Worm (Caenorhabditis elegans) whole organism, late embryonic: Measurements from ENCODE around the gene C53D6.8.

Experiments used
- C08G9.2 ChIP-seq: sonication (generic microtip); optimal IDR thresholded peaks from 2 replicates; lab custom pipeline; 2016; ENCODE audit warnings: mild to moderate bottlenecking, missing genetic modification characterization, moderate library complexity, missing compliant biosample characterization
- C38D4.7 ChIP-seq: fragments of 200-800 bp; sonication (Bioruptor generic); optimal IDR thresholded peaks from 2 replicates; lab custom pipeline; 2018; ENCODE audit warnings: mild to moderate bottlenecking, missing genetic modification characterization, moderate library complexity, missing compliant biosample characterization
- T23F11.4 ChIP-seq: fragments of 200-800 bp; sonication (Bioruptor generic); optimal IDR thresholded peaks from 2 replicates; lab custom pipeline; 2018; ENCODE audit warnings: mild to moderate bottlenecking, missing genetic modification characterization, missing compliant biosample characterization
- Y22D7AL.16 ChIP-seq: sonication (generic microtip); optimal IDR thresholded peaks from 2 replicates; lab custom pipeline; 2016; ENCODE audit warnings: missing genetic modification characterization, missing compliant biosample characterization
- ahr-1 ChIP-seq: sonication (generic microtip); optimal IDR thresholded peaks from 2 replicates; lab custom pipeline; 2016; ENCODE audit warnings: missing genetic modification characterization, missing compliant biosample characterization
- ceh-14 ChIP-seq: sonication (generic microtip); optimal IDR thresholded peaks from 2 replicates; lab custom pipeline; 2016; ENCODE audit warnings: missing genotype, missing genetic modification characterization, missing compliant biosample characterization
- ceh-18 ChIP-seq: sonication (generic microtip); optimal IDR thresholded peaks from 2 replicates; lab custom pipeline; 2016; ENCODE audit warnings: missing genetic modification characterization, missing compliant biosample characterization
- ceh-19 ChIP-seq: fragments of 200-800 bp; sonication (Bioruptor generic); optimal IDR thresholded peaks from 2 replicates; lab custom pipeline; 2018; ENCODE audit warnings: mild to moderate bottlenecking, missing genetic modification characterization, missing compliant biosample characterization
- ceh-22 ChIP-seq: sonication (generic microtip); optimal IDR thresholded peaks from 2 replicates; lab custom pipeline; 2017; ENCODE audit warnings: missing biosample characterization, missing genetic modification characterization
- ceh-24 ChIP-seq: sonication (generic microtip); optimal IDR thresholded peaks from 2 replicates; lab custom pipeline; 2016; ENCODE audit warnings: mild to moderate bottlenecking, missing genetic modification characterization, missing compliant biosample characterization
- ceh-30 ChIP-seq: fragments of 150-350 bp; optimal IDR thresholded peaks from 2 replicates; lab custom pipeline; 2014; ENCODE audit warnings: missing biosample characterization, missing genetic modification characterization
- ceh-31 ChIP-seq: sonication (generic microtip); optimal IDR thresholded peaks from 2 replicates; lab custom pipeline; 2016; ENCODE audit warnings: missing genetic modification characterization, missing compliant biosample characterization
- ceh-34 ChIP-seq: sonication (generic microtip); optimal IDR thresholded peaks from 2 replicates; lab custom pipeline; 2016; ENCODE audit warnings: mild to moderate bottlenecking, missing genetic modification characterization, missing compliant biosample characterization
- ceh-45 ChIP-seq: fragments of 200-800 bp; sonication (Bioruptor generic); IDR thresholded peaks from 2 replicates; pipeline ENCODE4 v1.3.6; 2022; ENCODE audit warnings: missing genetic modification reagents, missing genetic modification characterization, missing compliant biosample characterization
- ceh-48 ChIP-seq: sonication (generic microtip); optimal IDR thresholded peaks from 2 replicates; lab custom pipeline; 2016; ENCODE audit warnings: missing genetic modification characterization, inconsistent platforms, missing compliant biosample characterization
- che-1 ChIP-seq: sonication (generic microtip); optimal IDR thresholded peaks from 2 replicates; lab custom pipeline; 2016; ENCODE audit warnings: mild to moderate bottlenecking, missing genetic modification characterization, missing compliant biosample characterization
- dve-1 ChIP-seq: sonication (generic microtip); optimal IDR thresholded peaks from 2 replicates; lab custom pipeline; 2017; ENCODE audit warnings: antibody characterized with exemption, mild to moderate bottlenecking, missing genetic modification characterization, missing compliant biosample characterization
- elt-2 ChIP-seq: sonication (generic microtip); optimal IDR thresholded peaks from 2 replicates; lab custom pipeline; 2016; ENCODE audit warnings: missing genetic modification reagents, missing genetic modification characterization, missing compliant biosample characterization
- elt-4 ChIP-seq: sonication (generic microtip); optimal IDR thresholded peaks from 2 replicates; lab custom pipeline; 2016; ENCODE audit warnings: missing genetic modification characterization, missing compliant biosample characterization
- eyg-1 ChIP-seq: sonication (generic microtip); optimal IDR thresholded peaks from 2 replicates; lab custom pipeline; 2016; ENCODE audit warnings: missing genotype, missing genetic modification characterization, missing compliant biosample characterization
- fkh-6 ChIP-seq: sonication (generic microtip); optimal IDR thresholded peaks from 2 replicates; lab custom pipeline; 2016; ENCODE audit warnings: missing genetic modification characterization, missing compliant biosample characterization
- gmeb-2 ChIP-seq: sonication (generic microtip); optimal IDR thresholded peaks from 2 replicates; lab custom pipeline; 2016; ENCODE audit warnings: missing genetic modification characterization, inconsistent platforms, missing compliant biosample characterization
- hlh-13 ChIP-seq: fragments of 200-800 bp; sonication (Bioruptor generic); optimal IDR thresholded peaks from 2 replicates; lab custom pipeline; 2018; ENCODE audit warnings: mild to moderate bottlenecking, missing genetic modification characterization, missing compliant biosample characterization
- hlh-6 ChIP-seq: sonication (generic microtip); optimal IDR thresholded peaks from 2 replicates; lab custom pipeline; 2016; ENCODE audit warnings: missing genotype, missing genetic modification characterization, missing compliant biosample characterization
- hlh-8 ChIP-seq: sonication (generic microtip); optimal IDR thresholded peaks from 2 replicates; lab custom pipeline; 2016; ENCODE audit warnings: missing genotype, missing genetic modification characterization, missing compliant biosample characterization
- lim-6 ChIP-seq: sonication (generic microtip); optimal IDR thresholded peaks from 2 replicates; lab custom pipeline; 2016; ENCODE audit warnings: missing genetic modification characterization, missing compliant biosample characterization
- mec-3 ChIP-seq: sonication (generic microtip); optimal IDR thresholded peaks from 2 replicates; lab custom pipeline; 2016; ENCODE audit warnings: borderline replicate concordance, missing genetic modification characterization, missing compliant biosample characterization
- nhr-11 ChIP-seq: fragments of 150-350 bp; optimal IDR thresholded peaks from 2 replicates; lab custom pipeline; 2014; ENCODE audit warnings: missing biosample characterization, missing genetic modification characterization
- npax-4 ChIP-seq: sonication (generic microtip); optimal IDR thresholded peaks from 2 replicates; lab custom pipeline; 2016; ENCODE audit warnings: missing genetic modification characterization, missing compliant biosample characterization
- odd-2 ChIP-seq: sonication (generic microtip); optimal IDR thresholded peaks from 2 replicates; lab custom pipeline; 2017; ENCODE audit warnings: antibody characterized with exemption, mild to moderate bottlenecking, missing genetic modification characterization, missing compliant biosample characterization
- pha-2 ChIP-seq: sonication (generic microtip); optimal IDR thresholded peaks from 2 replicates; lab custom pipeline; 2017; ENCODE audit warnings: mild to moderate bottlenecking, missing genetic modification characterization, missing compliant biosample characterization
- pros-1 ChIP-seq: fragments of 150-350 bp; optimal IDR thresholded peaks from 2 replicates; lab custom pipeline; 2014; ENCODE audit warnings: missing biosample characterization, missing genetic modification reagents, missing genetic modification characterization
- rnt-1 ChIP-seq: sonication (generic microtip); optimal IDR thresholded peaks from 2 replicates; lab custom pipeline; 2016; ENCODE audit warnings: missing genetic modification characterization, missing compliant biosample characterization
- sox-2 ChIP-seq: fragments of 200-800 bp; sonication (Bioruptor generic); IDR thresholded peaks from 2 replicates; pipeline ENCODE4 v1.3.6; 2022; ENCODE audit warnings: missing genetic modification reagents, missing genetic modification characterization, missing compliant biosample characterization
- sox-4 ChIP-seq: sonication (generic microtip); optimal IDR thresholded peaks from 2 replicates; lab custom pipeline; 2017; ENCODE audit warnings: mild to moderate bottlenecking, missing genetic modification characterization, inconsistent platforms, missing compliant biosample characterization
- tbx-2 ChIP-seq: sonication (generic microtip); optimal IDR thresholded peaks from 2 replicates; lab custom pipeline; 2016; ENCODE audit warnings: missing genetic modification characterization, missing compliant biosample characterization
- unc-3 ChIP-seq, 2 experiments: fragments of 200-800 bp in 1 of 2; sonication (Bioruptor generic) in 1 of 2; sonication (generic microtip) in 1 of 2; conservative IDR thresholded peaks in 1 of 2; optimal IDR thresholded peaks in 1 of 2; 2 replicates each; pipeline versions ENCODE4 v1.3.6 to Lab custom; 2016 to 2022; ENCODE audit warnings: missing compliant biosample characterization in 2 of 2, missing genetic modification characterization in 2 of 2, missing genetic modification reagents in 1 of 2
- unc-55 ChIP-seq: sonication (generic microtip); optimal IDR thresholded peaks from 2 replicates; lab custom pipeline; 2017; ENCODE audit warnings: missing biosample characterization, missing genetic modification reagents, missing genetic modification characterization
- unc-86 ChIP-seq: sonication (generic microtip); optimal IDR thresholded peaks from 2 replicates; lab custom pipeline; 2016; ENCODE audit warnings: missing genetic modification characterization, missing compliant biosample characterization
- ztf-16 ChIP-seq: sonication (generic microtip); optimal IDR thresholded peaks from 2 replicates; lab custom pipeline; 2017; ENCODE audit warnings: missing genetic modification characterization, missing compliant biosample characterization

C53D6.8 gene

ce11 chrIV:9020840-9021239, 18.3 kb upstream of the C53D6.8 start, which contains the start of gene C53D6.4:
Gene C53D6.4 (minus strand): TSS chrIV:9020940.
- no peak for TF ChIP-seq rnt-1
- TF ChIP-seq fkh-6 = no peak
- no peak for TF ChIP-seq elt-2
- no peak for TF ChIP-seq odd-2 (tag; lab: Kevin White, UChicago)
- no peak for TF ChIP-seq hlh-8 (tag; lab: Kevin White, UChicago)
- TF ChIP-seq eyg-1 = no peak
- no peak for TF ChIP-seq C38D4.7 (GFP tag; lab: Kevin White, UChicago)
- TF ChIP-seq Y22D7AL.16 (tag; lab: Kevin White, UChicago) = no peak
- TF ChIP-seq ceh-48 = no peak
- TF ChIP-seq ztf-16 (tag; lab: Kevin White, UChicago) = no peak
- TF ChIP-seq ceh-31 (tag; lab: Kevin White, UChicago) = no peak
- no peak for TF ChIP-seq sox-2
- TF ChIP-seq, all 69 proteins: peak for 0

ce11 chrIV:9016477-9016876, 13.9 kb upstream of the C53D6.8 start, which contains the start of gene acc-2:
Gene acc-2 (plus strand): TSS chrIV:9016777.
- TF ChIP-seq odd-2 (tag; lab: Kevin White, UChicago) = no peak
- TF ChIP-seq ahr-1 (tag; lab: Kevin White, UChicago) = no peak
- TF ChIP-seq ceh-24 (tag; lab: Kevin White, UChicago) = no peak
- no peak for TF ChIP-seq ceh-14
- TF ChIP-seq, all 69 proteins: peak for 0

ce11 chrIV:9010257-9010656, 7.7 kb upstream of the C53D6.8 start, which contains the start of gene C53D6.11:
Gene C53D6.11 (plus strand): TSS chrIV:9010584.
- TF ChIP-seq hlh-6 (tag; lab: Kevin White, UChicago) = no peak
- TF ChIP-seq ceh-48 = no peak
- no peak for TF ChIP-seq sox-4
- TF ChIP-seq elt-4 = no peak
- no peak for TF ChIP-seq ceh-14
- no peak for TF ChIP-seq ceh-31 (tag; lab: Kevin White, UChicago)
- TF ChIP-seq ceh-19 (GFP tag; lab: Kevin White, UChicago) = no peak
- no peak for TF ChIP-seq mec-3 (tag; lab: Kevin White, UChicago)
- TF ChIP-seq ceh-45 (GFP tag; lab: Robert Waterston, UW) = no peak
- no peak for TF ChIP-seq ahr-1 (tag; lab: Kevin White, UChicago)
- TF ChIP-seq Y22D7AL.16 (tag; lab: Kevin White, UChicago) = no peak
- TF ChIP-seq ceh-22 (tag; lab: Kevin White, UChicago) = no peak
- TF ChIP-seq C08G9.2 = no peak
- no peak for TF ChIP-seq pros-1 (tag; lab: Kevin White, UChicago)
- no peak for TF ChIP-seq unc-86 (tag; lab: Kevin White, UChicago)
- TF ChIP-seq T23F11.4 (GFP tag; lab: Kevin White, UChicago) = no peak
- TF ChIP-seq, all 69 proteins: peak for 0

- peak; percentile 74 for TF ChIP-seq ceh-34 (tag; lab: Kevin White, UChicago)
- TF ChIP-seq elt-4 = no peak
- TF ChIP-seq npax-4 (tag; lab: Kevin White, UChicago) = no peak
- TF ChIP-seq nhr-11 (tag; lab: Kevin White, UChicago) = no peak
- TF ChIP-seq ceh-19 (GFP tag; lab: Kevin White, UChicago) = no peak
- peak; percentile 69 for TF ChIP-seq unc-55 (GFP tag; lab: Kevin White, UChicago)
- TF ChIP-seq rnt-1 = peak; percentile 51
- TF ChIP-seq ceh-24 (tag; lab: Kevin White, UChicago) = no peak
- TF ChIP-seq, all 69 proteins: peak for 3
These were observed 5.4 kb upstream of the C53D6.8 start for ce11 chrIV:9007947-9008346.

- no peak for TF ChIP-seq gmeb-2
- TF ChIP-seq eyg-1 = no peak
- no peak for TF ChIP-seq hlh-13 (GFP tag; lab: Kevin White, UChicago)
- no peak for TF ChIP-seq unc-3 (GFP tag; conservative IDR thresholded peaks at IDR 0.05; lab: Robert Waterston, UW)
- TF ChIP-seq unc-3 (tag; optimal IDR thresholded peaks at IDR 0.05; lab: Kevin White, UChicago) = no peak
- TF ChIP-seq pros-1 (tag; lab: Kevin White, UChicago) = no peak
- no peak for TF ChIP-seq che-1 (tag; lab: Kevin White, UChicago)
- no peak for TF ChIP-seq elt-2
- TF ChIP-seq dve-1 (tag; lab: Kevin White, UChicago) = no peak
- TF ChIP-seq ceh-22 (tag; lab: Kevin White, UChicago) = no peak
- no peak for TF ChIP-seq ceh-24 (tag; lab: Kevin White, UChicago)
- TF ChIP-seq ceh-45 (GFP tag; lab: Robert Waterston, UW) = no peak
- TF ChIP-seq T23F11.4 (GFP tag; lab: Kevin White, UChicago) = no peak
- TF ChIP-seq ceh-19 (GFP tag; lab: Kevin White, UChicago) = no peak
- TF ChIP-seq mec-3 (tag; lab: Kevin White, UChicago) = no peak
- no peak for TF ChIP-seq ceh-18 (tag; lab: Kevin White, UChicago)
- no peak for TF ChIP-seq lim-6 (tag; lab: Kevin White, UChicago)
- TF ChIP-seq pha-2 = no peak
- no peak for TF ChIP-seq tbx-2 (tag; lab: Kevin White, UChicago)
- no peak for TF ChIP-seq ceh-30 (tag; lab: Kevin White, UChicago)
These were observed 2.8 kb upstream of the C53D6.8 start, which contains the start of gene unc-129 for ce11 chrIV:9005310-9005709. Gene unc-129 (minus strand): TSS chrIV:9005410.
